Worm (Caenorhabditis elegans): ENCODE measurements around the gene rpoa-49.

The rpoa-49 gene

DNA sequence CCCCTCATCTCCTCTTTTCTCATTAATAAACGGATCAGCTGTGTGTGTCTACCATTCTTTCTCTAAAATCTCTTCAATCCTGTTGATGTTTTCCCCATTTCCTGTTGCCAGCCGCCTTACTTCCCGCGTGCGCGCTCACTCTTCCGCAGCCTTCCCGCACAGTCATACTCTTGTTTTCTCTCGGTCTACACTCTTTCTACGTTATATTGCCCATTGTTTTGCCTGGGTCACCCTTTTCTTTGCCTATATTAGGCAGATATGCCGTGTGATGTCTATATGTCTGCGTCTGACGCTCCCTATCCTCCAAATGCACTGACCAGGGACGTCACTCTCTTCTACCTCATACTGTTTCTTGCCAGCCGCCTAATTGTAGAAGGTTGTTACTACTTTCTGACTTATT, 21.5 kb downstream of the rpoa-49 start (continued):
- TF ChIP-seq sdc-2 (tag; optimal IDR thresholded peaks at IDR 0.05) = peak; percentile 38
- no peak for TF ChIP-seq ceh-14 (tag; optimal IDR thresholded peaks at IDR 0.05)
- no peak for TF ChIP-seq lim-6 (tag; optimal IDR thresholded peaks at IDR 0.05)
- peak; percentile 28 for TF ChIP-seq mec-3 (tag; optimal IDR thresholded peaks at IDR 0.05; ENCODE audit: borderline replicate concordance)
- peak; percentile 46 for TF ChIP-seq madf-2 (tag; optimal IDR thresholded peaks at IDR 0.05)
- TF ChIP-seq ceh-48 (tag; optimal IDR thresholded peaks at IDR 0.05) = no peak
- TF ChIP-seq tbx-2 (tag; optimal IDR thresholded peaks at IDR 0.05) = peak; percentile 84
- peak; percentile 67 for TF ChIP-seq sox-2 (GFP tag; IDR thresholded peaks at IDR 0.05)
- TF ChIP-seq dve-1 (tag; optimal IDR thresholded peaks at IDR 0.05) = peak; percentile 31
- TF ChIP-seq C08G9.2 (tag; optimal IDR thresholded peaks at IDR 0.05) = no peak
- peak; percentile 48 for TF ChIP-seq nfya-1 (tag; optimal IDR thresholded peaks at IDR 0.05)
- no peak for TF ChIP-seq hlh-6 (tag; optimal IDR thresholded peaks at IDR 0.05)
- no peak for TF ChIP-seq ceh-6 (GFP tag; optimal IDR thresholded peaks at IDR 0.05)
- peak; percentile 34 for TF ChIP-seq ceh-18 (tag; optimal IDR thresholded peaks at IDR 0.05)
- no peak for TF ChIP-seq ahr-1 (tag; optimal IDR thresholded peaks at IDR 0.05)

DNA sequence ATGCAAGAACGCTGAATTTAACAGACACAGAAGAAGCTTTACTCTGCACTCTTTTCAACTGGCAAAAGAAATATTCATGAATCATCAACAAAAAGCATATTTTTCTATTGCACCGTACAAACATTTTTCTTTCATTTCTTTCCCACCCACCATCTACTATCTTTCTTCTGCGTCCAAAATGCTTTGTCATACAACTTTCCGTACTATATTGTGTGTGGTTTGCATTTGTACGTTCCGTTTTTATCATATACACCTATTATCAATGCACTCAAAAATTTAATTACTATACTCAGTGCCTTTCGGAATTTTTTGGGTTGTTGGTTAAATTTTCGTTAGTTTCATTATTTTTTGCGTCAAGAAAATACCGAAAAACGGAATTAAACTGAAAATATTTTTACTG, 22.8 kb downstream of the rpoa-49 start:
- TF ChIP-seq ceh-6 (GFP tag; optimal IDR thresholded peaks at IDR 0.05) (no peak), che-1 (tag; optimal IDR thresholded peaks at IDR 0.05) (no peak)

- TF ChIP-seq pag-3 (tag; optimal IDR thresholded peaks at IDR 0.05; ENCODE audit: borderline replicate concordance) (no peak), unc-55 (GFP tag; optimal IDR thresholded peaks at IDR 0.05) (no peak), pat-9 (tag; optimal IDR thresholded peaks at IDR 0.05) (no peak), madf-2 (tag; optimal IDR thresholded peaks at IDR 0.05) (no peak)
Observed at ce11 chrII:68757-69156, 23.9 kb downstream of the rpoa-49 start.

- TF ChIP-seq ceh-9 (tag; optimal IDR thresholded peaks at IDR 0.05) = no peak
- TF ChIP-seq ama-1 (optimal IDR thresholded peaks at IDR 0.05) = no peak
- no peak for TF ChIP-seq ahr-1 (tag; optimal IDR thresholded peaks at IDR 0.05)
Observed at ce11 chrII:69354-69753, 24.5 kb downstream of the rpoa-49 start, which contains the start of gene egl-26. TSS of gene egl-26 (plus strand) at chrII:69654.

- TF ChIP-seq unc-42 (tag; optimal IDR thresholded peaks at IDR 0.05) (peak; percentile 97), lim-6 (tag; optimal IDR thresholded peaks at IDR 0.05) (no peak), fkh-10 (GFP tag; optimal IDR thresholded peaks at IDR 0.05) (peak; percentile 11)
Observed at ce11 chrII:73329-73728, 28.5 kb downstream of the rpoa-49 start.

DNA sequence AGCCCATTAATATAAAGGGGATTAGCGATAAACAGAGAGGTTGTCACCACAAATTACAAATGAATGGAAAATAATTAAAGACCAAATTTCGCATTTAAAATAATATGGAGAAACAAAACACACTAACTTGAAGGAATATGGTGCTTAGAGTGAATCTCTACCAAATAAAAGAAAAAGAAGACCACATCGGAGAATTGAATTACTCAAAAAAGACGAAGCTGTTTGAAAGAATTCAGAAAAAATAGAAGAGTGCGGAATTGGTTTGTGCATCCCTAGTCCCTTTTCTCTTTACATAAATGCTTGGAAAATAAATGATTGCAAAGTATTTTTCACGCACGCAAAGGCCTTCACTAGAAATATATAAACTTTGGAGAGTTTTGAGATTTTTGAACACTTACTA, 29.1 kb downstream of the rpoa-49 start:
- no peak for TF ChIP-seq pros-1 (tag; optimal IDR thresholded peaks at IDR 0.05)
- TF ChIP-seq sdc-2 (tag; optimal IDR thresholded peaks at IDR 0.05) = no peak
- no peak for TF ChIP-seq ceh-45 (GFP tag; IDR thresholded peaks at IDR 0.05)
- no peak for TF ChIP-seq ama-1 (optimal IDR thresholded peaks at IDR 0.05)
- TF ChIP-seq C38D4.7 (GFP tag; optimal IDR thresholded peaks at IDR 0.05) = no peak
- TF ChIP-seq F13H6.1 (tag; optimal IDR thresholded peaks at IDR 0.05) = no peak
- no peak for TF ChIP-seq ref-2 (tag; optimal IDR thresholded peaks at IDR 0.05)
- no peak for TF ChIP-seq fax-1 (tag; optimal IDR thresholded peaks at IDR 0.05)
- TF ChIP-seq ceh-19 (GFP tag; optimal IDR thresholded peaks at IDR 0.05) = no peak
- TF ChIP-seq T23F11.4 (GFP tag; optimal IDR thresholded peaks at IDR 0.05) = no peak
- TF ChIP-seq lim-6 (tag; optimal IDR thresholded peaks at IDR 0.05) = no peak
- TF ChIP-seq unc-42 (tag; optimal IDR thresholded peaks at IDR 0.05) = no peak
- no peak for TF ChIP-seq ceh-6 (GFP tag; optimal IDR thresholded peaks at IDR 0.05)
- no peak for TF ChIP-seq pha-2 (tag; optimal IDR thresholded peaks at IDR 0.05)
- no peak for TF ChIP-seq ztf-16 (tag; optimal IDR thresholded peaks at IDR 0.05)
